Worm (Caenorhabditis elegans): ENCODE data around the gene rnp-2.

The rnp-2 gene

ce11 chrIV:4171531-4172163 lies at the start of gene rnp-2, which contains the start of gene K08D10.13:
rnp-2 (plus strand) TSS chrIV:4172076.
K08D10.13 (minus strand) TSS chrIV:4171581.
- no peak for TF ChIP-seq unc-62 (GFP tag; optimal IDR thresholded peaks at IDR 0.05 in 1 of 2)
- no peak for TF ChIP-seq unc-62 (tag; optimal IDR thresholded peaks at IDR 0.05)
- TF ChIP-seq lin-15B (tag; optimal IDR thresholded peaks at IDR 0.05), result no peak
- peak; percentile 9 for TF ChIP-seq nhr-28 (tag; optimal IDR thresholded peaks at IDR 0.05)
- TF ChIP-seq lin-13 (GFP tag; optimal IDR thresholded peaks at IDR 0.05), result peak; percentile 10
- no peak for TF ChIP-seq nhr-10 (tag; optimal IDR thresholded peaks at IDR 0.05)
- no peak for TF ChIP-seq ceh-20 (GFP tag; IDR thresholded peaks at IDR 0.05)
- no peak for TF ChIP-seq mdl-1 (tag; optimal IDR thresholded peaks at IDR 0.05)
- peak; percentile 92 for TF ChIP-seq lin-38 (GFP tag; IDR thresholded peaks at IDR 0.05)
- TF ChIP-seq nhr-41 (GFP tag; IDR thresholded peaks at IDR 0.05), result no peak
- no peak for TF ChIP-seq F26F4.8 (GFP tag; conservative IDR thresholded peaks at IDR 0.05)
- TF ChIP-seq ztf-11 (tag; optimal IDR thresholded peaks at IDR 0.05), result no peak
- TF ChIP-seq arid-1 (GFP tag; conservative IDR thresholded peaks at IDR 0.05), result no peak
- TF ChIP-seq hif-1 (tag; optimal IDR thresholded peaks at IDR 0.05), result peak in 1 of 2 experiments; percentile 45
- TF ChIP-seq lim-7 (GFP tag; IDR thresholded peaks at IDR 0.05), result no peak
- no peak for TF ChIP-seq jun-1 (tag; optimal IDR thresholded peaks at IDR 0.05)
- no peak for TF ChIP-seq daf-12 (tag; optimal IDR thresholded peaks at IDR 0.05)
- peak; percentile 29 for TF ChIP-seq unc-130 (GFP tag; optimal IDR thresholded peaks at IDR 0.05)
- peak; percentile 35 for TF ChIP-seq rbr-2 (tag; optimal IDR thresholded peaks at IDR 0.05)
- no peak for TF ChIP-seq nhr-237 (tag; optimal IDR thresholded peaks at IDR 0.05)
- no peak for TF ChIP-seq skn-1 (tag; optimal IDR thresholded peaks at IDR 0.05)
- no peak for TF ChIP-seq sdz-12 (GFP tag; optimal IDR thresholded peaks at IDR 0.05)
- TF ChIP-seq aly-2 (tag; optimal IDR thresholded peaks at IDR 0.05), result no peak
- no peak for TF ChIP-seq nhr-11 (tag; optimal IDR thresholded peaks at IDR 0.05)
- TF ChIP-seq D1046.2 (GFP tag; IDR thresholded peaks at IDR 0.05), result no peak
- no peak for TF ChIP-seq dmd-6 (GFP tag; IDR thresholded peaks at IDR 0.05)
- no peak for TF ChIP-seq mep-1 (tag; optimal IDR thresholded peaks at IDR 0.05)
- TF ChIP-seq dpl-1 (GFP tag; optimal IDR thresholded peaks at IDR 0.05), result peak; percentile 63
- TF ChIP-seq mxl-2 (GFP tag; conservative IDR thresholded peaks at IDR 0.05), result no peak
- TF ChIP-seq aha-1 (tag), result peak; percentile 43
- TF ChIP-seq hmg-1.1 (GFP tag; IDR thresholded peaks at IDR 0.05), result no peak
- 0 out of 2 replicates have a peak, but pooled peaks have one; percentile 25 for TF ChIP-seq ZK337.2 (GFP tag; IDR thresholded peaks at IDR 0.05)
- TF ChIP-seq mes-2 (tag; optimal IDR thresholded peaks at IDR 0.05; ENCODE audit: poor library complexity, severe bottlenecking), result peak; percentile 96

ce11 chrIV:4123083-4123482 lies 48.8 kb upstream of the rnp-2 start, which contains the start of gene mul-1:
mul-1 (minus strand) TSS chrIV:4123166.
- TF ChIP-seq unc-62 (GFP tag; optimal IDR thresholded peaks at IDR 0.05 in 1 of 2), result peak in 1 of 2 experiments; percentile 8
- TF ChIP-seq unc-62 (tag; optimal IDR thresholded peaks at IDR 0.05), result no peak
- TF ChIP-seq daf-16 (GFP tag; optimal IDR thresholded peaks at IDR 0.05), result no peak
- peak; percentile 42 for TF ChIP-seq daf-16 (tag; optimal IDR thresholded peaks at IDR 0.05)
- peak; percentile 59 for TF ChIP-seq dmd-6 (GFP tag; IDR thresholded peaks at IDR 0.05)
- no peak for TF ChIP-seq lin-1 (GFP tag; IDR thresholded peaks at IDR 0.05)

ce11 chrIV:4125657-4126056 lies 46.2 kb upstream of the rnp-2 start, which contains the start of gene F49F1.7:
F49F1.7 (minus strand) TSS chrIV:4125757.
- peak; percentile 30; the same call in 1 of the 2 replicates for TF ChIP-seq dmd-6 (GFP tag; IDR thresholded peaks at IDR 0.05)

ce11 chrIV:4135744-4136143 lies 36.1 kb upstream of the rnp-2 start, which contains the start of gene F49F1.17:
F49F1.17 (minus strand) TSS chrIV:4135844.
- TF ChIP-seq snpc-1.2 (GFP tag; IDR thresholded peaks at IDR 0.05) (no peak), zip-11 (GFP tag; IDR thresholded peaks at IDR 0.05) (no peak), daf-16 (GFP tag; optimal IDR thresholded peaks at IDR 0.05) (no peak), daf-16 (tag; optimal IDR thresholded peaks at IDR 0.05) (no peak), jun-1 (tag; optimal IDR thresholded peaks at IDR 0.05) (no peak), nhr-25 (tag; optimal IDR thresholded peaks at IDR 0.05; ENCODE audit: borderline replicate concordance, insufficient read depth) (no peak), fkh-10 (GFP tag; optimal IDR thresholded peaks at IDR 0.05) (no peak), php-3 (GFP tag; IDR thresholded peaks at IDR 0.05) (no peak), hlh-11 (tag; optimal IDR thresholded peaks at IDR 0.05) (no peak), nhr-237 (tag; optimal IDR thresholded peaks at IDR 0.05) (no peak)
